Fruit fly (Drosophila melanogaster) whole organism, pupa: ENCODE data around the gene CycT.
A peak's percentile ranks its signal among the peaks of the same experiment; 100 is the strongest.

Experiments
- CG10348 ChIP-seq: fragments of 200-800 bp; sonication (Bioruptor generic); IDR thresholded peaks from 2 replicates; pipeline ENCODE4 v1.3.6; 2022; ENCODE audit warnings: missing biosample characterization, missing genetic modification characterization
- CG12605 ChIP-seq: fragments of 200-800 bp; sonication (Bioruptor generic); IDR thresholded peaks from 2 replicates; pipeline ENCODE4 v1.3.6; 2022; ENCODE audit warnings: missing biosample characterization, missing genetic modification characterization
- CG13204 ChIP-seq: fragments of 200-800 bp; sonication (Bioruptor generic); optimal IDR thresholded peaks from 2 replicates; lab custom pipeline; 2018; ENCODE audit warnings: missing biosample characterization, mild to moderate bottlenecking, missing genetic modification characterization, moderate library complexity
- CG14655 ChIP-seq: fragments of 200-800 bp; sonication (Bioruptor generic); optimal IDR thresholded peaks from 3 replicates; lab custom pipeline; 2017; ENCODE audit warnings: mild to moderate bottlenecking, missing biosample characterization, missing genetic modification reagents, missing genetic modification characterization
- CG15710 ChIP-seq: fragments of 200-800 bp; sonication (Bioruptor generic); optimal IDR thresholded peaks from 2 replicates; lab custom pipeline; 2018; ENCODE audit warnings: missing biosample characterization, mild to moderate bottlenecking, missing genetic modification characterization, moderate library complexity
- CG17806 ChIP-seq: fragments of 200-800 bp; sonication (Bioruptor generic); optimal IDR thresholded peaks from 2 replicates; lab custom pipeline; 2018; ENCODE audit warnings: missing biosample characterization, mild to moderate bottlenecking, missing genetic modification characterization, moderate library complexity
- CG32121 ChIP-seq: fragments of 200-800 bp; sonication (Bioruptor generic); IDR thresholded peaks from 2 replicates; pipeline ENCODE4 v1.3.6; 2022; ENCODE audit warnings: missing biosample characterization, missing genetic modification characterization
- CG34367 ChIP-seq: fragments of 200-800 bp; sonication (Bioruptor generic); optimal IDR thresholded peaks from 2 replicates; lab custom pipeline; 2018; ENCODE audit warnings: missing biosample characterization, mild to moderate bottlenecking, missing genetic modification characterization
- CG4496 ChIP-seq: fragments of 200-800 bp; sonication (Bioruptor generic); IDR thresholded peaks from 3 replicates; pipeline ENCODE4 v1.3.6; 2022; ENCODE audit warnings: missing biosample characterization, missing genetic modification characterization
- CG8159 ChIP-seq: fragments of 200-800 bp; sonication (Bioruptor generic); optimal IDR thresholded peaks from 3 replicates; lab custom pipeline; 2018; ENCODE audit warnings: missing biosample characterization, mild to moderate bottlenecking, missing genetic modification characterization, moderate library complexity
- CG8301 ChIP-seq: fragments of 200-800 bp; sonication (Bioruptor generic); optimal IDR thresholded peaks from 2 replicates; lab custom pipeline; 2018; ENCODE audit warnings: missing biosample characterization, mild to moderate bottlenecking, missing genetic modification characterization
- CG9948 ChIP-seq: fragments of 200-800 bp; sonication (Bioruptor generic); optimal IDR thresholded peaks from 2 replicates; lab custom pipeline; 2018; ENCODE audit warnings: missing biosample characterization, mild to moderate bottlenecking, missing genetic modification characterization, moderate library complexity
- D1 ChIP-seq: fragments of 200-800 bp; sonication (Bioruptor generic); optimal IDR thresholded peaks from 2 replicates; lab custom pipeline; 2018; ENCODE audit warnings: missing biosample characterization, mild to moderate bottlenecking, missing genetic modification characterization, moderate library complexity
- EcR ChIP-seq: fragments of 200-800 bp; sonication (Bioruptor generic); optimal IDR thresholded peaks from 3 replicates; lab custom pipeline; 2019; ENCODE audit warnings: missing biosample characterization, missing genetic modification characterization, mild to moderate bottlenecking, moderate library complexity, missing genetic modification reagents
- Ets98B ChIP-seq: fragments of 200-800 bp; sonication (Bioruptor generic); IDR thresholded peaks from 2 replicates; pipeline ENCODE4 v1.3.6; 2022; ENCODE audit warnings: missing biosample characterization, missing genetic modification characterization
- Pif1A ChIP-seq: fragments of 200-800 bp; sonication (Bioruptor generic); optimal IDR thresholded peaks from 3 replicates; lab custom pipeline; 2016; ENCODE audit warnings: missing biosample characterization, missing genetic modification characterization
- Pif1B ChIP-seq: fragments of 200-800 bp; sonication (Bioruptor generic); optimal IDR thresholded peaks from 3 replicates; lab custom pipeline; 2016; ENCODE audit warnings: missing biosample characterization, missing genetic modification characterization
- Snoo ChIP-seq: fragments of 200-800 bp; sonication (Bioruptor generic); optimal IDR thresholded peaks from 3 replicates; lab custom pipeline; 2017; ENCODE audit warnings: missing biosample characterization, mild to moderate bottlenecking, missing genetic modification characterization, inconsistent platforms
- fd96Ca ChIP-seq: fragments of 200-800 bp; sonication (Bioruptor generic); IDR thresholded peaks from 3 replicates; pipeline ENCODE4 v1.3.6; 2022; ENCODE audit warnings: missing biosample characterization, missing genetic modification characterization
- gl ChIP-seq: fragments of 200-800 bp; sonication (Bioruptor generic); optimal IDR thresholded peaks from 2 replicates; lab custom pipeline; 2018; ENCODE audit warnings: missing biosample characterization, mild to moderate bottlenecking, missing genetic modification characterization
- rn ChIP-seq: fragments of 200-800 bp; sonication (Bioruptor generic); IDR thresholded peaks from 2 replicates; pipeline ENCODE4 v1.3.6; 2022; ENCODE audit warnings: missing biosample characterization, missing genetic modification characterization

Gene CycT

dm6 chr3L:17506005-17506760, 51.4 kb downstream of the CycT start:
- peak; percentile 37 for TF ChIP-seq Pif1A
- TF ChIP-seq CG12605 (GFP tag; lab: Robert Waterston, UW) = no peak
- no peak for TF ChIP-seq CG13204 (GFP tag; lab: Kevin White, UChicago)
- no peak for TF ChIP-seq Pif1B (GFP tag; lab: Kevin White, UChicago)
- no peak for TF ChIP-seq CG34367 (tag; lab: Kevin White, UChicago)
- peak; percentile 37; the same call in 1 of the 3 replicates for TF ChIP-seq CG4496
- no peak for TF ChIP-seq CG10348 (GFP tag; lab: Robert Waterston, UW)
- no peak for TF ChIP-seq rn
- peak; percentile 42 for TF ChIP-seq Snoo
- TF ChIP-seq gl (tag; lab: Kevin White, UChicago) = no peak
- peak; percentile 41 for TF ChIP-seq CG17806 (tag; lab: Kevin White, UChicago)
- peak; percentile 31 for TF ChIP-seq CG9948 (tag; lab: Kevin White, UChicago)
- TF ChIP-seq CG8301 (tag; lab: Kevin White, UChicago) = peak; percentile 36
- peak; percentile 69 for TF ChIP-seq CG14655 (GFP tag; lab: Kevin White, UChicago)
- TF ChIP-seq EcR (GFP tag; lab: Kevin White, UChicago) = no peak
- TF ChIP-seq D1 (tag; lab: Kevin White, UChicago) = peak; percentile 38
- TF ChIP-seq CG32121 (GFP tag; lab: Robert Waterston, UW) = 0 out of 2 replicates have a peak, but pooled peaks have one; percentile 30
- peak; percentile 21 for TF ChIP-seq CG15710 (tag; lab: Kevin White, UChicago)
- peak; percentile 57 for TF ChIP-seq CG8159 (tag; lab: Kevin White, UChicago)
- TF ChIP-seq fd96Ca (GFP tag; lab: Robert Waterston, UW) = no peak

dm6 chr3L:17504538-17504937, 53.0 kb downstream of the CycT start:
- TF ChIP-seq EcR (GFP tag; lab: Kevin White, UChicago) (no peak), Ets98B (GFP tag; lab: Robert Waterston, UW) (peak; percentile 57; the same call in 1 of the 2 replicates), CG8301 (tag; lab: Kevin White, UChicago) (peak; percentile 65), rn (no peak), CG13204 (GFP tag; lab: Kevin White, UChicago) (no peak), fd96Ca (GFP tag; lab: Robert Waterston, UW) (no peak), D1 (tag; lab: Kevin White, UChicago) (no peak), CG9948 (tag; lab: Kevin White, UChicago) (peak; percentile 14), CG15710 (tag; lab: Kevin White, UChicago) (no peak), CG14655 (GFP tag; lab: Kevin White, UChicago) (peak; percentile 81), Pif1B (GFP tag; lab: Kevin White, UChicago) (peak; percentile 8), CG32121 (GFP tag; lab: Robert Waterston, UW) (0 out of 2 replicates have a peak, but pooled peaks have one; percentile 27), CG17806 (tag; lab: Kevin White, UChicago) (no peak), CG4496 (peak; percentile 19; the same call in 1 of the 3 replicates), Snoo (no peak), gl (tag; lab: Kevin White, UChicago) (no peak), Pif1A (no peak), CG34367 (tag; lab: Kevin White, UChicago) (no peak)

- peak; percentile 66 for TF ChIP-seq Pif1B (GFP tag; lab: Kevin White, UChicago)
- TF ChIP-seq CG17806 (tag; lab: Kevin White, UChicago) = peak; percentile 8
- peak; percentile 59; the same call in 1 of the 3 replicates for TF ChIP-seq fd96Ca (GFP tag; lab: Robert Waterston, UW)
- TF ChIP-seq CG15710 (tag; lab: Kevin White, UChicago) = no peak
- peak; percentile 7 for TF ChIP-seq CG8159 (tag; lab: Kevin White, UChicago)
- peak; percentile 75 for TF ChIP-seq CG4496
- TF ChIP-seq EcR (GFP tag; lab: Kevin White, UChicago) = no peak
- TF ChIP-seq Ets98B (GFP tag; lab: Robert Waterston, UW) = peak; percentile 31; the same call in 1 of the 2 replicates
- no peak for TF ChIP-seq CG12605 (GFP tag; lab: Robert Waterston, UW)
- no peak for TF ChIP-seq D1 (tag; lab: Kevin White, UChicago)
- no peak for TF ChIP-seq CG8301 (tag; lab: Kevin White, UChicago)
- peak; percentile 73 for TF ChIP-seq Snoo
- peak; percentile 44 for TF ChIP-seq CG14655 (GFP tag; lab: Kevin White, UChicago)
- no peak for TF ChIP-seq CG10348 (GFP tag; lab: Robert Waterston, UW)
- no peak for TF ChIP-seq CG13204 (GFP tag; lab: Kevin White, UChicago)
- TF ChIP-seq rn = no peak
- no peak for TF ChIP-seq CG9948 (tag; lab: Kevin White, UChicago)
- TF ChIP-seq Pif1A = peak; percentile 75
- no peak for TF ChIP-seq gl (tag; lab: Kevin White, UChicago)
- TF ChIP-seq CG34367 (tag; lab: Kevin White, UChicago) = no peak
- TF ChIP-seq CG32121 (GFP tag; lab: Robert Waterston, UW) = peak; percentile 45; the same call in 1 of the 2 replicates
Observed at dm6 chr3L:17502235-17502634, 55.4 kb downstream of the CycT start.
